Fruit fly (Drosophila melanogaster) whole organism, embryonic: Measurements from ENCODE around the gene CG2059.

ENCODE experiments used
- Abd-B ChIP-seq: fragments of 200-800 bp; sonication (Bioruptor generic); optimal IDR thresholded peaks from 2 replicates; lab custom pipeline; 2018; ENCODE audit warnings: missing biosample characterization, mild to moderate bottlenecking, missing genetic modification characterization, moderate library complexity
- CG11696 ChIP-seq: fragments of 200-800 bp; sonication (Bioruptor generic); IDR thresholded peaks from 2 replicates; pipeline ENCODE4 v1.3.6; 2022; ENCODE audit warnings: missing biosample characterization, missing genetic modification characterization
- CG12219 ChIP-seq: fragments of 200-800 bp; sonication (Bioruptor generic); optimal IDR thresholded peaks from 3 replicates; lab custom pipeline; 2018; ENCODE audit warnings: missing biosample characterization, mild to moderate bottlenecking, missing genetic modification characterization
- CG12299 ChIP-seq: fragments of 200-800 bp; sonication (Bioruptor generic); optimal IDR thresholded peaks from 2 replicates; lab custom pipeline; 2018; ENCODE audit warnings: missing biosample characterization, mild to moderate bottlenecking, missing genetic modification characterization
- CG1233 ChIP-seq: fragments of 200-800 bp; sonication (Bioruptor generic); optimal IDR thresholded peaks from 4 replicates; lab custom pipeline; 2018; ENCODE audit warnings: missing biosample characterization, mild to moderate bottlenecking, missing genetic modification characterization
- CG15073 ChIP-seq: fragments of 200-800 bp; sonication (Bioruptor generic); optimal IDR thresholded peaks from 2 replicates; lab custom pipeline; 2016; ENCODE audit warnings: missing biosample characterization, missing genetic modification characterization
- CG1602 ChIP-seq: fragments of 200-800 bp; sonication (Bioruptor generic); optimal IDR thresholded peaks from 3 replicates; lab custom pipeline; 2016; ENCODE audit warnings: missing biosample characterization, missing genetic modification characterization
- CG17186 ChIP-seq: fragments of 200-800 bp; sonication (Bioruptor generic); optimal IDR thresholded peaks from 3 replicates; lab custom pipeline; 2017; ENCODE audit warnings: missing biosample characterization, missing genetic modification reagents, missing genetic modification characterization
- CG17361 ChIP-seq: fragments of 200-800 bp; sonication (Bioruptor generic); IDR thresholded peaks from 3 replicates; pipeline ENCODE4 v1.3.6; 2022; ENCODE audit warnings: missing biosample characterization, missing genetic modification characterization
- CG1792 ChIP-seq: fragments of 200-800 bp; sonication (Bioruptor generic); optimal IDR thresholded peaks from 2 replicates; lab custom pipeline; 2016; ENCODE audit warnings: missing biosample characterization, missing genetic modification characterization
- CG2116 ChIP-seq: fragments of 200-800 bp; sonication (Bioruptor generic); optimal IDR thresholded peaks from 3 replicates; lab custom pipeline; 2018; ENCODE audit warnings: missing biosample characterization, mild to moderate bottlenecking, missing genetic modification characterization
- CG3065 ChIP-seq: fragments of 200-800 bp; sonication (Bioruptor generic); optimal IDR thresholded peaks from 2 replicates; lab custom pipeline; 2016; ENCODE audit warnings: missing biosample characterization, missing genetic modification characterization
- CG31224 ChIP-seq: fragments of 200-800 bp; sonication (Bioruptor generic); IDR thresholded peaks from 2 replicates; pipeline ENCODE4 v1.3.6; 2022; ENCODE audit warnings: missing biosample characterization, missing genetic modification characterization
- CG3847 ChIP-seq: fragments of 200-800 bp; sonication (Bioruptor generic); IDR thresholded peaks from 2 replicates; pipeline ENCODE4 v1.3.6; 2022; ENCODE audit warnings: missing biosample characterization, missing genetic modification characterization
- CG6254 ChIP-seq: fragments of 200-800 bp; sonication (Bioruptor generic); optimal IDR thresholded peaks from 3 replicates; lab custom pipeline; 2017; ENCODE audit warnings: mild to moderate bottlenecking, missing biosample characterization, missing genetic modification reagents, missing genetic modification characterization
- CG7357 ChIP-seq: fragments of 200-800 bp; sonication (Bioruptor generic); IDR thresholded peaks from 3 replicates; pipeline ENCODE4 v1.3.6; 2022; ENCODE audit warnings: missing biosample characterization, missing genetic modification characterization
- CG7372 ChIP-seq: fragments of 200-800 bp; sonication (Bioruptor generic); IDR thresholded peaks from 2 replicates; pipeline ENCODE4 v1.3.6; 2022; ENCODE audit warnings: missing biosample characterization, missing genetic modification characterization
- CG7839 ChIP-seq: fragments of 200-800 bp; sonication (Bioruptor generic); optimal IDR thresholded peaks from 3 replicates; lab custom pipeline; 2018; ENCODE audit warnings: missing biosample characterization, mild to moderate bottlenecking, missing genetic modification characterization, moderate library complexity
- CG7928 ChIP-seq: fragments of 200-800 bp; sonication (Bioruptor generic); optimal IDR thresholded peaks from 2 replicates; lab custom pipeline; 2017; ENCODE audit warnings: missing biosample characterization, mild to moderate bottlenecking, missing genetic modification characterization
- CG8281 ChIP-seq: fragments of 200-800 bp; sonication (Bioruptor generic); optimal IDR thresholded peaks from 2 replicates; lab custom pipeline; 2018; ENCODE audit warnings: missing biosample characterization, mild to moderate bottlenecking, missing genetic modification characterization, moderate library complexity
- CG9437 ChIP-seq: fragments of 200-800 bp; sonication (Bioruptor generic); optimal IDR thresholded peaks from 2 replicates; lab custom pipeline; 2018; ENCODE audit warnings: missing biosample characterization, mild to moderate bottlenecking, missing genetic modification characterization
- CTCF ChIP-seq: fragments of 200-800 bp; sonication (Bioruptor generic); optimal IDR thresholded peaks from 2 replicates; lab custom pipeline; 2017; ENCODE audit warnings: missing biosample characterization, mild to moderate bottlenecking, missing genetic modification characterization, moderate library complexity
- Dfd ChIP-seq, 2 experiments: fragments of >200 bp; optimal IDR thresholded peaks; 2 replicates each; lab custom pipeline; 2017; ENCODE audit warnings: missing biosample characterization in 2 of 2, missing genetic modification characterization in 2 of 2
- Doc3 ChIP-seq: fragments of 200-800 bp; sonication (Bioruptor generic); IDR thresholded peaks from 3 replicates; pipeline ENCODE4 v1.3.6; 2022; ENCODE audit warnings: missing biosample characterization, missing genetic modification characterization; ENCODE audit not compliant: partially characterized antibody
- Fer3 ChIP-seq: fragments of 200-800 bp; sonication (Bioruptor generic); optimal IDR thresholded peaks from 2 replicates; lab custom pipeline; 2018; ENCODE audit warnings: missing biosample characterization, mild to moderate bottlenecking, missing genetic modification characterization, moderate library complexity
- HLH4C ChIP-seq: fragments of 200-800 bp; sonication (Bioruptor generic); IDR thresholded peaks from 3 replicates; pipeline ENCODE4 v1.3.6; 2022; ENCODE audit warnings: missing biosample characterization, missing genetic modification characterization; ENCODE audit not compliant: partially characterized antibody
- HLHmδ ChIP-seq: fragments of 200-800 bp; sonication (Bioruptor generic); optimal IDR thresholded peaks from 2 replicates; lab custom pipeline; 2018; ENCODE audit warnings: missing biosample characterization, mild to moderate bottlenecking, missing genetic modification characterization, moderate library complexity
- Nf-YA ChIP-seq: fragments of 200-800 bp; sonication (Bioruptor generic); IDR thresholded peaks from 2 replicates; pipeline ENCODE4 v1.3.6; 2022; ENCODE audit warnings: missing biosample characterization, missing genetic modification characterization
- Oli ChIP-seq: fragments of 200-800 bp; sonication (Bioruptor generic); optimal IDR thresholded peaks from 2 replicates; lab custom pipeline; 2018; ENCODE audit warnings: missing biosample characterization, mild to moderate bottlenecking, missing genetic modification characterization, moderate library complexity
- Sry-β ChIP-seq: fragments of 200-800 bp; sonication (Bioruptor generic); optimal IDR thresholded peaks from 2 replicates; lab custom pipeline; 2018; ENCODE audit warnings: missing biosample characterization, mild to moderate bottlenecking, missing genetic modification characterization, moderate library complexity
- Ssrp ChIP-seq: fragments of 200-800 bp; sonication (Bioruptor generic); optimal IDR thresholded peaks from 2 replicates; lab custom pipeline; 2018; ENCODE audit warnings: missing biosample characterization, mild to moderate bottlenecking, missing genetic modification characterization, moderate library complexity
- ab ChIP-seq: fragments of 200-800 bp; sonication (Bioruptor generic); optimal IDR thresholded peaks from 2 replicates; lab custom pipeline; 2016; ENCODE audit warnings: missing biosample characterization, missing genetic modification characterization
- al ChIP-seq: fragments of 200-800 bp; sonication (Bioruptor generic); IDR thresholded peaks from 2 replicates; pipeline ENCODE4 v1.3.6; 2022; ENCODE audit warnings: missing biosample characterization, missing genetic modification characterization
- br ChIP-seq: fragments of >200 bp; optimal IDR thresholded peaks from 2 replicates; lab custom pipeline; 2017
- corto ChIP-seq: fragments of 200-800 bp; sonication (Bioruptor generic); optimal IDR thresholded peaks from 2 replicates; lab custom pipeline; 2016; ENCODE audit warnings: missing biosample characterization, mild to moderate bottlenecking, missing genetic modification characterization, moderate library complexity
- cwo ChIP-seq: fragments of 200-800 bp; sonication (Bioruptor generic); optimal IDR thresholded peaks from 3 replicates; lab custom pipeline; 2017; ENCODE audit warnings: missing biosample characterization, missing genetic modification characterization, mild to moderate bottlenecking, moderate library complexity, missing genetic modification reagents
- her ChIP-seq: fragments of 200-800 bp; sonication (Bioruptor generic); optimal IDR thresholded peaks from 2 replicates; lab custom pipeline; 2016; ENCODE audit warnings: missing biosample characterization, missing genetic modification characterization
- ind ChIP-seq: fragments of 200-800 bp; sonication (Bioruptor generic); optimal IDR thresholded peaks from 3 replicates; lab custom pipeline; 2016; ENCODE audit warnings: missing biosample characterization, missing genetic modification characterization
- inv ChIP-seq: fragments of 200-800 bp; sonication (Bioruptor generic); IDR thresholded peaks from 2 replicates; pipeline ENCODE4 v1.3.6; 2022; ENCODE audit warnings: missing biosample characterization, missing genetic modification characterization; ENCODE audit not compliant: partially characterized antibody
- lov ChIP-seq, 2 experiments: fragments of 200-800 bp in 1 of 2; fragments of >200 bp in 1 of 2; sonication (Bioruptor generic) in 1 of 2; IDR thresholded peaks in 1 of 2; optimal IDR thresholded peaks in 1 of 2; 2 replicates in 1 of 2; 3 replicates in 1 of 2; pipeline versions ENCODE4 v1.3.6 to Lab custom; 2017 to 2022; ENCODE audit warnings: missing biosample characterization in 1 of 2, missing genetic modification characterization in 1 of 2
- luna ChIP-seq: fragments of 200-800 bp; sonication (Bioruptor generic); optimal IDR thresholded peaks from 2 replicates; lab custom pipeline; 2016; ENCODE audit warnings: missing biosample characterization, missing genetic modification characterization
- nerfin-2 ChIP-seq: fragments of 200-800 bp; sonication (Bioruptor generic); IDR thresholded peaks from 2 replicates; pipeline ENCODE4 v1.3.6; 2022; ENCODE audit warnings: missing biosample characterization, missing genetic modification characterization; ENCODE audit not compliant: partially characterized antibody
- otp ChIP-seq: fragments of 200-800 bp; sonication (Bioruptor generic); IDR thresholded peaks from 3 replicates; pipeline ENCODE4, ENCODE4 v1.3.6; 2022; ENCODE audit warnings: missing biosample characterization, missing genetic modification characterization
- pzg ChIP-seq: fragments of 200-800 bp; sonication (Bioruptor generic); optimal IDR thresholded peaks from 3 replicates; lab custom pipeline; 2018; ENCODE audit warnings: missing biosample characterization, mild to moderate bottlenecking, missing genetic modification characterization, moderate library complexity
- sob ChIP-seq: fragments of 200-800 bp; sonication (Bioruptor generic); IDR thresholded peaks from 2 replicates; pipeline ENCODE4 v1.3.6; 2022; ENCODE audit warnings: missing biosample characterization, missing genetic modification characterization
- sug ChIP-seq: fragments of 200-800 bp; optimal IDR thresholded peaks from 2 replicates; lab custom pipeline; 2019; ENCODE audit warnings: missing biosample characterization, mild to moderate bottlenecking, missing genetic modification characterization, moderate library complexity
- tin ChIP-seq: fragments of 200-800 bp; sonication (Bioruptor generic); optimal IDR thresholded peaks from 3 replicates; lab custom pipeline; 2016; ENCODE audit warnings: missing biosample characterization, missing genetic modification characterization
- z ChIP-seq: fragments of 200-800 bp; sonication (Bioruptor generic); IDR thresholded peaks from 3 replicates; pipeline ENCODE4 v1.3.6; 2022; ENCODE audit warnings: missing biosample characterization, missing genetic modification characterization

The CG2059 gene

DNA sequence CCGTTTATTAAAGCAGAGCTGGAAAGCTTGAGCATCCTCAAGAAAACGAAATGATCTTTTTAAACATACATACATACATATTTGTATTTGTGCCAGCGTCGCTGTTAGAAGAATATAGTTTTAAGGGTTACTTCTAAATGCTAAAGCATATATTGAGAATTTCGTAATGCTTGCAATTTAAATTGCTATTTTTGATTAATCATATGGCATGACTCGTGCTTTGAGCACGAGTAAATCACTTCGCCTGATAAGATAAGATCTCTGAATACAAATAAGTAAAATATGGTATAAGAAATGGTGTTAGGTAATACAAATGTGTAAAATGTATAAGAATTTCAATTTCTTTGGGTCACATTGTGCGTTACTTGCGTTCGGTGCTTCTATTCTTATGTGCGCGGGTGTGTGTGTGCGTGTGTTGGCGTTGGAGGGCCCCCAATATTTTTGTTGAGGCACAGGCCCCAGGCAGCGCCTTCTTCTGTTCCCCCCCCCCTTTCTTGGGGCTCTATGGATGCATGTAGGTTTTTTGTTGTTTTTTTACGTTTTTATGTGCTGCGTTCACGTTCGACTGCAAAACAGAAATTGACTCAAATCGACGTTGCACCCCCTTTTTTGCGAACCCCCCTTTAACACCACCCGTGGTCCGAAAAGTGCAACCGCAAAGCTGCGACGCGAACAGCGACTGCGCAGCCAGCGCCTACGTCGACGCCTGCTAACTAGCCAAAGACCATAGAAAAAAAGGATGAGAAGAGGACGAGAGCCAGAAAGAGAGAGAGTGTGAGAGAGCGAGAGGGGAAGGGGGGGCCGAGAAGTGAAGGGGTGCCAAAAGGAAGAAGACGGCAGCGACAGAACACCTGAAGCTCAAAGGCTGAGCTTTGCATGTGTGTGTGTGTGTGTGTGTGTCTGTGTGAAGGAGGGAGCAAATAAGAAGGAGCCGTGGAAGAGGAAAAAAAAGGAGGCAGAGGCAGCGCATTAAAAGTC, 15.5 kb downstream of the CG2059 start (continued):
- peak; percentile 27 for TF ChIP-seq CG15073
- no peak for TF ChIP-seq nerfin-2 (GFP tag; lab: Robert Waterston, UW)
- no peak for TF ChIP-seq Doc3 (GFP tag; lab: Robert Waterston, UW)
- peak; percentile 28 for TF ChIP-seq ind (GFP tag; lab: Kevin White, UChicago)
- peak; percentile 15 for TF ChIP-seq CG1792 (GFP tag; lab: Kevin White, UChicago)
- no peak for TF ChIP-seq CTCF (GFP tag; lab: Kevin White, UChicago)
- TF ChIP-seq sug: no peak
- TF ChIP-seq CG1602 (GFP tag; lab: Kevin White, UChicago): peak; percentile 43
- peak; percentile 78 for TF ChIP-seq Oli (tag; lab: Kevin White, UChicago)
- TF ChIP-seq CG31224: no peak
- TF ChIP-seq CG11696 (GFP tag; lab: Robert Waterston, UW): peak; percentile 87
- TF ChIP-seq Ssrp (tag; lab: Kevin White, UChicago): peak; percentile 53
- peak; percentile 16 for TF ChIP-seq CG2116 (GFP tag; lab: Kevin White, UChicago)
- peak; percentile 48 for TF ChIP-seq CG6254 (GFP tag; lab: Kevin White, UChicago)
- TF ChIP-seq CG7372: no peak
- TF ChIP-seq CG1233 (GFP tag; lab: Kevin White, UChicago): peak; percentile 62
- no peak for TF ChIP-seq HLHmδ (GFP tag; lab: Kevin White, UChicago)
- no peak for TF ChIP-seq Fer3 (tag; lab: Kevin White, UChicago)
- peak; percentile 46 for TF ChIP-seq CG8281 (tag; lab: Kevin White, UChicago)
- TF ChIP-seq br (lab: Kevin White, UChicago): no peak
- no peak for TF ChIP-seq pzg
- TF ChIP-seq Dfd (GFP tag; optimal IDR thresholded peaks at IDR 0.05; lab: Kevin White, UChicago): no peak
- TF ChIP-seq CG12299 (tag; lab: Kevin White, UChicago): no peak
- peak; percentile 29; the same call in 1 of the 2 replicates for TF ChIP-seq sob (GFP tag; lab: Robert Waterston, UW)
- no peak for TF ChIP-seq al (GFP tag; lab: Robert Waterston, UW)
- TF ChIP-seq CG7928 (GFP tag; lab: Kevin White, UChicago): no peak
- no peak for TF ChIP-seq Sry-β (GFP tag; lab: Kevin White, UChicago)
- no peak for TF ChIP-seq Abd-B (GFP tag; lab: Kevin White, UChicago)
- TF ChIP-seq CG7839 (tag; lab: Kevin White, UChicago): peak; percentile 66
- TF ChIP-seq lov (optimal IDR thresholded peaks at IDR 0.05; lab: Kevin White, UChicago): no peak
- TF ChIP-seq lov (GFP tag; IDR thresholded peaks at IDR 0.05; lab: Robert Waterston, UW): peak; percentile 37; the same call in 1 of the 3 replicates
- TF ChIP-seq corto (GFP tag; lab: Kevin White, UChicago): no peak
- no peak for TF ChIP-seq HLH4C (GFP tag; lab: Robert Waterston, UW)
- TF ChIP-seq z (GFP tag; lab: Robert Waterston, UW): no peak
- peak; percentile 6 for TF ChIP-seq cwo
- TF ChIP-seq luna: no peak
- no peak for TF ChIP-seq inv (GFP tag; lab: Robert Waterston, UW)
- peak; percentile 94 for TF ChIP-seq CG17361 (GFP tag; lab: Robert Waterston, UW)
- TF ChIP-seq Nf-YA (GFP tag; lab: Robert Waterston, UW): 0 out of 2 replicates have a peak, but pooled peaks have one; percentile 5
- TF ChIP-seq otp (GFP tag; lab: Robert Waterston, UW): peak; percentile 64; the same call in 1 of the 3 replicates
- TF ChIP-seq CG9437: peak; percentile 83
- TF ChIP-seq CG3065 (GFP tag; lab: Kevin White, UChicago): no peak
- TF ChIP-seq CG12219 (GFP tag; lab: Kevin White, UChicago): peak; percentile 11
- TF ChIP-seq CG7357 (GFP tag; lab: Robert Waterston, UW): no peak
- TF ChIP-seq CG17186 (GFP tag; lab: Kevin White, UChicago): no peak
- TF ChIP-seq CG3847: no peak
- TF ChIP-seq tin: peak; percentile 36
- TF ChIP-seq ab (GFP tag; lab: Kevin White, UChicago): no peak
- TF ChIP-seq her: no peak
